Worm (Caenorhabditis elegans) whole organism, mixed stage, embryonic: ENCODE data around the gene F35C5.1.

Experiments
- blmp-1 ChIP-seq: fragments of 150-350 bp; optimal IDR thresholded peaks from 2 replicates; lab custom pipeline; 2014; ENCODE audit warnings: missing biosample characterization, missing genetic modification characterization
- elt-1 ChIP-seq: sonication (generic microtip); optimal IDR thresholded peaks from 2 replicates; lab custom pipeline; 2017; ENCODE audit warnings: missing genetic modification characterization, mild to moderate bottlenecking, missing compliant biosample characterization, antibody characterized with exemption, moderate library complexity, borderline replicate concordance; ENCODE audit not compliant: insufficient read depth
- elt-3 ChIP-seq: fragments of 150-350 bp; optimal IDR thresholded peaks from 2 replicates; lab custom pipeline; 2014; ENCODE audit warnings: missing biosample characterization, missing genetic modification characterization
- lin-32 ChIP-seq: fragments of 200-800 bp; sonication (Bioruptor generic); optimal IDR thresholded peaks from 2 replicates; lab custom pipeline; 2018; ENCODE audit warnings: mild to moderate bottlenecking, missing genetic modification characterization, missing compliant biosample characterization
- nhr-237 ChIP-seq: fragments of 150-350 bp; optimal IDR thresholded peaks from 2 replicates; lab custom pipeline; 2014; ENCODE audit warnings: missing biosample characterization, missing genetic modification characterization
- nhr-28 ChIP-seq: fragments of 150-350 bp; optimal IDR thresholded peaks from 2 replicates; lab custom pipeline; 2014; ENCODE audit warnings: missing biosample characterization, missing genetic modification characterization
- nhr-76 ChIP-seq: sonication (generic microtip); optimal IDR thresholded peaks from 2 replicates; lab custom pipeline; 2017; ENCODE audit warnings: missing biosample characterization, missing genetic modification characterization
- pha-4 ChIP-seq: fragments of 150-350 bp; optimal IDR thresholded peaks from 2 replicates; lab custom pipeline; 2018; ENCODE audit warnings: missing biosample characterization, missing genetic modification reagents, missing genetic modification characterization
- snpc-4 ChIP-seq: fragments of 150-350 bp; optimal IDR thresholded peaks from 2 replicates; lab custom pipeline; 2014; ENCODE audit warnings: missing biosample characterization, missing genetic modification characterization
- unc-62 ChIP-seq: fragments of 150-350 bp; optimal IDR thresholded peaks from 2 replicates; lab custom pipeline; 2014; ENCODE audit warnings: missing biosample characterization, missing genetic modification reagents, missing genetic modification characterization
- ztf-11 ChIP-seq: fragments of 150-350 bp; optimal IDR thresholded peaks from 2 replicates; lab custom pipeline; 2014; ENCODE audit warnings: missing biosample characterization, missing genetic modification characterization

- TF ChIP-seq nhr-76 (no peak), pha-4 (tag; lab: Kevin White, UChicago) (no peak), nhr-237 (tag; lab: Kevin White, UChicago) (no peak), elt-1 (tag; lab: Kevin White, UChicago) (no peak), nhr-28 (tag; lab: Kevin White, UChicago) (no peak), blmp-1 (tag; lab: Kevin White, UChicago) (no peak), ztf-11 (tag; lab: Kevin White, UChicago) (no peak), unc-62 (GFP tag; lab: Kevin White, UChicago) (no peak), elt-3 (no peak), lin-32 (no peak), snpc-4 (tag; lab: Kevin White, UChicago) (no peak)
Measured at ce11 chrII:12908779-12909178, 28.2 kb downstream of the F35C5.1 start, which contains the start of gene ddn-2.
